Worm (Caenorhabditis elegans) whole organism, L4 larva: ENCODE measurements around the gene rib-1.

ENCODE experiments used
- F10B5.3 ChIP-seq: sonication (generic microtip); optimal IDR thresholded peaks from 2 replicates; lab custom pipeline; 2016; ENCODE audit warnings: mild to moderate bottlenecking, missing genetic modification characterization, missing compliant biosample characterization
- Y105C5A.15 ChIP-seq: fragments of 200-800 bp; sonication (Bioruptor generic); IDR thresholded peaks from 2 replicates; pipeline ENCODE4 v1.3.6; 2022; ENCODE audit warnings: missing genetic modification characterization, missing compliant biosample characterization
- Y48G9A.11 ChIP-seq: fragments of 200-800 bp; sonication (Bioruptor generic); IDR thresholded peaks from 2 replicates; pipeline ENCODE4 v1.3.6; 2022; ENCODE audit warnings: missing genetic modification reagents, missing genetic modification characterization, missing compliant biosample characterization
- Y5F2A.4 ChIP-seq: fragments of 200-800 bp; sonication (Bioruptor generic); optimal IDR thresholded peaks from 2 replicates; lab custom pipeline; 2018; ENCODE audit warnings: mild to moderate bottlenecking, missing genetic modification characterization, missing compliant biosample characterization
- Y75B8A.6 ChIP-seq: fragments of 200-800 bp; sonication (Bioruptor generic); IDR thresholded peaks from 2 replicates; pipeline ENCODE4 v1.3.6; 2022; ENCODE audit warnings: missing genetic modification reagents, missing genetic modification characterization, missing compliant biosample characterization
- aha-1 ChIP-seq: fragments of 150-350 bp; peaks from one replicate; lab custom pipeline; 2014; ENCODE audit warnings: missing biosample characterization, missing genetic modification characterization
- ama-1 ChIP-seq: fragments of 150-350 bp; optimal IDR thresholded peaks from 2 replicates; lab custom pipeline; 2014; ENCODE audit warnings: inconsistent platforms, mixed read lengths
- arid-1 ChIP-seq: fragments of 200-800 bp; sonication (Bioruptor generic); conservative IDR thresholded peaks from 2 replicates; pipeline ENCODE4 v1.3.6; 2022; ENCODE audit warnings: missing genetic modification reagents, missing genetic modification characterization, missing compliant biosample characterization
- attf-4 ChIP-seq: sonication (generic microtip); optimal IDR thresholded peaks from 3 replicates; lab custom pipeline; 2017; ENCODE audit warnings: missing biosample characterization, missing genetic modification characterization
- ceh-44 ChIP-seq: fragments of 200-800 bp; sonication (Bioruptor generic); IDR thresholded peaks from 2 replicates; pipeline ENCODE4 v1.3.6; 2022; ENCODE audit warnings: missing genetic modification reagents, missing genetic modification characterization, missing compliant biosample characterization
- ceh-62 ChIP-seq: sonication (generic microtip); optimal IDR thresholded peaks from 2 replicates; lab custom pipeline; 2017; ENCODE audit warnings: missing biosample characterization, missing genetic modification characterization
- ceh-82 ChIP-seq: sonication (generic microtip); optimal IDR thresholded peaks from 2 replicates; lab custom pipeline; 2017; ENCODE audit warnings: missing biosample characterization, missing genetic modification characterization
- daf-19 ChIP-seq: fragments of 200-800 bp; sonication (Bioruptor generic); conservative IDR thresholded peaks from 2 replicates; pipeline ENCODE4 v1.3.6; 2022; ENCODE audit warnings: missing genetic modification characterization, missing compliant biosample characterization
- duxl-1 ChIP-seq: sonication (generic microtip); optimal IDR thresholded peaks from 2 replicates; lab custom pipeline; 2016; ENCODE audit warnings: mild to moderate bottlenecking, missing genetic modification characterization, moderate library complexity, missing compliant biosample characterization; ENCODE audit not compliant: poor library complexity
- dve-1 ChIP-seq: sonication (generic microtip); optimal IDR thresholded peaks from 2 replicates; lab custom pipeline; 2017; ENCODE audit warnings: antibody characterized with exemption, mild to moderate bottlenecking, missing genetic modification characterization, missing compliant biosample characterization; ENCODE audit not compliant: insufficient read depth
- fos-1 ChIP-seq: fragments of 150-350 bp; optimal IDR thresholded peaks from 2 replicates; lab custom pipeline; 2014; ENCODE audit warnings: missing biosample characterization, missing genetic modification characterization
- gei-8 ChIP-seq: fragments of 200-800 bp; sonication (Bioruptor generic); optimal IDR thresholded peaks from 2 replicates; lab custom pipeline; 2018; ENCODE audit warnings: mild to moderate bottlenecking, missing genetic modification characterization, missing compliant biosample characterization
- hlh-11 ChIP-seq: fragments of 200-800 bp; sonication (Bioruptor generic); optimal IDR thresholded peaks from 2 replicates; lab custom pipeline; 2018; ENCODE audit warnings: mild to moderate bottlenecking, missing genetic modification characterization, missing compliant biosample characterization
- lim-7 ChIP-seq: fragments of 200-800 bp; sonication (Bioruptor generic); IDR thresholded peaks from 2 replicates; pipeline ENCODE4 v1.3.6; 2022; ENCODE audit warnings: missing genetic modification characterization, missing compliant biosample characterization
- lin-1 ChIP-seq: fragments of 200-800 bp; sonication (Bioruptor generic); IDR thresholded peaks from 2 replicates; pipeline ENCODE4 v1.3.6; 2022; ENCODE audit warnings: missing genetic modification reagents, missing genetic modification characterization, missing compliant biosample characterization
- lin-13 ChIP-seq: fragments of 150-350 bp; optimal IDR thresholded peaks from 2 replicates; lab custom pipeline; 2014; ENCODE audit warnings: missing biosample characterization, missing genetic modification reagents, missing genetic modification characterization
- lin-29 ChIP-seq: fragments of 200-800 bp; sonication (Bioruptor generic); IDR thresholded peaks from 2 replicates; pipeline ENCODE4 v1.3.6; 2022; ENCODE audit warnings: missing genetic modification reagents, missing genetic modification characterization, missing compliant biosample characterization
- lin-39 ChIP-seq: fragments of 150-350 bp; optimal IDR thresholded peaks from 2 replicates; lab custom pipeline; 2014; ENCODE audit warnings: missing biosample characterization, missing genetic modification reagents, missing genetic modification characterization
- madf-9 ChIP-seq: fragments of 200-800 bp; sonication (Bioruptor generic); conservative IDR thresholded peaks from 2 replicates; pipeline ENCODE4 v1.3.6; 2022; ENCODE audit warnings: missing genetic modification reagents, missing genetic modification characterization, missing compliant biosample characterization
- mdl-1 ChIP-seq, 2 experiments: fragments of 150-350 bp in 1 of 2; sonication (generic microtip) in 1 of 2; optimal IDR thresholded peaks; 2 replicates each; lab custom pipeline; 2014 to 2017; ENCODE audit warnings: missing biosample characterization in 2 of 2, missing genetic modification characterization in 2 of 2
- mdt-29 ChIP-seq: fragments of 200-800 bp; sonication (Bioruptor generic); IDR thresholded peaks from 2 replicates; pipeline ENCODE4 v1.3.6; 2022; ENCODE audit warnings: missing genetic modification reagents, missing genetic modification characterization, missing compliant biosample characterization
- mep-1 ChIP-seq: fragments of 150-350 bp; sonication (generic microtip); optimal IDR thresholded peaks from 3 replicates; lab custom pipeline; 2014; ENCODE audit warnings: missing biosample characterization, missing genetic modification characterization
- mes-2 ChIP-seq: sonication (generic microtip); optimal IDR thresholded peaks from 2 replicates; lab custom pipeline; 2016; ENCODE audit warnings: missing genotype, mild to moderate bottlenecking, missing genetic modification characterization, missing compliant biosample characterization; ENCODE audit not compliant: poor library complexity, severe bottlenecking
- mxl-2 ChIP-seq: fragments of 200-800 bp; sonication (Bioruptor generic); conservative IDR thresholded peaks from 2 replicates; pipeline ENCODE4 v1.3.6; 2022; ENCODE audit warnings: missing genetic modification reagents, missing genetic modification characterization, missing compliant biosample characterization
- nhr-111 ChIP-seq: fragments of 200-800 bp; sonication (Bioruptor generic); optimal IDR thresholded peaks from 2 replicates; lab custom pipeline; 2018; ENCODE audit warnings: mild to moderate bottlenecking, missing genetic modification characterization, missing compliant biosample characterization
- nhr-25 ChIP-seq: sonication (generic microtip); optimal IDR thresholded peaks from 2 replicates; lab custom pipeline; 2017; ENCODE audit warnings: missing genetic modification characterization, mild to moderate bottlenecking, missing compliant biosample characterization, antibody characterized with exemption, moderate library complexity, borderline replicate concordance; ENCODE audit not compliant: insufficient read depth
- nhr-28 ChIP-seq: fragments of 150-350 bp; optimal IDR thresholded peaks from 2 replicates; lab custom pipeline; 2014; ENCODE audit warnings: missing biosample characterization, missing genetic modification characterization
- nhr-41 ChIP-seq: fragments of 200-800 bp; sonication (Bioruptor generic); IDR thresholded peaks from 2 replicates; pipeline ENCODE4 v1.3.6; 2022; ENCODE audit warnings: missing genetic modification reagents, missing genetic modification characterization, missing compliant biosample characterization
- nhr-48 ChIP-seq: sonication (generic microtip); optimal IDR thresholded peaks from 2 replicates; lab custom pipeline; 2016; ENCODE audit warnings: mild to moderate bottlenecking, missing genetic modification characterization, missing compliant biosample characterization
- nhr-77 ChIP-seq: fragments of 150-350 bp; optimal IDR thresholded peaks from 2 replicates; lab custom pipeline; 2014; ENCODE audit warnings: missing biosample characterization, missing genetic modification characterization
- saeg-2 ChIP-seq: fragments of 200-800 bp; sonication (Bioruptor generic); IDR thresholded peaks from 2 replicates; pipeline ENCODE4 v1.3.6; 2022; ENCODE audit warnings: missing genetic modification reagents, missing genetic modification characterization, missing compliant biosample characterization
- snpc-4 ChIP-seq: fragments of 150-350 bp; optimal IDR thresholded peaks from 2 replicates; lab custom pipeline; 2014; ENCODE audit warnings: missing biosample characterization, missing genetic modification characterization
- spr-1 ChIP-seq: sonication (generic microtip); optimal IDR thresholded peaks from 2 replicates; lab custom pipeline; 2016; ENCODE audit warnings: mild to moderate bottlenecking, missing genetic modification characterization, missing compliant biosample characterization
- spr-3 ChIP-seq: fragments of 200-800 bp; sonication (Bioruptor generic); optimal IDR thresholded peaks from 2 replicates; lab custom pipeline; 2018; ENCODE audit warnings: mild to moderate bottlenecking, missing genetic modification characterization, missing compliant biosample characterization
- tag-97 ChIP-seq: fragments of 200-800 bp; sonication (Bioruptor generic); IDR thresholded peaks from 2 replicates; pipeline ENCODE4 v1.3.6; 2022; ENCODE audit warnings: missing genetic modification characterization, missing compliant biosample characterization
- tra-1 ChIP-seq: fragments of 200-800 bp; sonication (Bioruptor generic); IDR thresholded peaks from 2 replicates; pipeline ENCODE4 v1.3.6; 2022; ENCODE audit warnings: missing genetic modification reagents, missing genetic modification characterization, missing compliant biosample characterization
- unc-62 ChIP-seq, 3 experiments: fragments of 150-350 bp in 1 of 3; sonication (generic microtip); optimal IDR thresholded peaks in 2 of 3; peaks in 1 of 3; 1 replicate in 1 of 3; 2 replicates in 2 of 3; lab custom pipeline; 2014 to 2017; ENCODE audit warnings: missing biosample characterization in 3 of 3, missing genetic modification characterization in 3 of 3, missing genetic modification reagents in 3 of 3, missing genotype in 1 of 3
- zfp-2 ChIP-seq: sonication (generic microtip); optimal IDR thresholded peaks from 2 replicates; lab custom pipeline; 2016; ENCODE audit warnings: mild to moderate bottlenecking, missing genetic modification characterization, missing compliant biosample characterization
- ztf-11 ChIP-seq: fragments of 150-350 bp; optimal IDR thresholded peaks from 2 replicates; lab custom pipeline; 2014; ENCODE audit warnings: missing biosample characterization, missing genetic modification characterization
- ztf-7 ChIP-seq: fragments of 150-350 bp; optimal IDR thresholded peaks from 2 replicates; lab custom pipeline; 2014; ENCODE audit warnings: missing biosample characterization, missing genetic modification characterization

rib-1 gene

ce11 chrIV:11594191-11594673 is 15.6 kb downstream of the rib-1 start, which contains the start of gene mig-38 (continued):
- TF ChIP-seq lin-1 (GFP tag; lab: Robert Waterston, UW): no peak
- TF ChIP-seq ama-1 (lab: Kevin White, UChicago): peak; percentile 94
- no peak for TF ChIP-seq spr-3 (GFP tag; lab: Kevin White, UChicago)
- no peak for TF ChIP-seq lin-29 (GFP tag; lab: Robert Waterston, UW)
- no peak for TF ChIP-seq ceh-62 (tag; lab: Kevin White, UChicago)
- TF ChIP-seq madf-9 (GFP tag; lab: Robert Waterston, UW): no peak
- TF ChIP-seq daf-19 (GFP tag; lab: Robert Waterston, UW): 0 out of 2 replicates have a peak, but pooled peaks have one; percentile 69
- no peak for TF ChIP-seq fos-1 (tag; lab: Kevin White, UChicago)
- no peak for TF ChIP-seq tra-1 (GFP tag; lab: Robert Waterston, UW)
- peak; percentile 8 for TF ChIP-seq dve-1 (tag; lab: Kevin White, UChicago)
- no peak for TF ChIP-seq ztf-7 (tag; lab: Kevin White, UChicago)
- TF ChIP-seq saeg-2: no peak
- no peak for TF ChIP-seq F10B5.3 (tag; lab: Kevin White, UChicago)
- TF ChIP-seq lin-39 (tag; lab: Kevin White, UChicago): no peak
- no peak for TF ChIP-seq tag-97
- no peak for TF ChIP-seq Y48G9A.11 (GFP tag; lab: Robert Waterston, UW)
- no peak for TF ChIP-seq duxl-1 (tag; lab: Kevin White, UChicago)
- peak; percentile 68 to 71 for TF ChIP-seq mdl-1 (tag; optimal IDR thresholded peaks at IDR 0.05; lab: Kevin White, UChicago)
- TF ChIP-seq ceh-44 (GFP tag; lab: Robert Waterston, UW): no peak
- TF ChIP-seq Y105C5A.15 (GFP tag; lab: Robert Waterston, UW): 0 out of 2 replicates have a peak, but pooled peaks have one; percentile 63
- TF ChIP-seq arid-1 (GFP tag; lab: Robert Waterston, UW): peak; percentile 45
- TF ChIP-seq ceh-82 (tag; lab: Kevin White, UChicago): no peak
- no peak for TF ChIP-seq nhr-25
- TF ChIP-seq, all 104 proteins: peak for 37

ce11 chrIV:11597079-11597478 is 18.5 kb downstream of the rib-1 start:
- TF ChIP-seq nhr-48 (tag; lab: Kevin White, UChicago) (no peak), aha-1 (tag; lab: Kevin White, UChicago) (peak; percentile 92)

ce11 chrIV:11599717-11600116 is 21.1 kb downstream of the rib-1 start:
- TF ChIP-seq ama-1 (lab: Kevin White, UChicago) (no peak), zfp-2 (no peak), arid-1 (GFP tag; lab: Robert Waterston, UW) (no peak), attf-4 (no peak), nhr-41 (no peak), mep-1 (no peak), unc-62 (GFP tag; optimal IDR thresholded peaks at IDR 0.05 in 1 of 2; lab: Kevin White, UChicago) (peak in 1 of 2 experiments; percentile 98), unc-62 (tag; optimal IDR thresholded peaks at IDR 0.05; lab: Kevin White, UChicago) (no peak), nhr-111 (no peak)

- no peak for TF ChIP-seq snpc-4 (tag; lab: Kevin White, UChicago)
- TF ChIP-seq dve-1 (tag; lab: Kevin White, UChicago): peak; percentile 80
- no peak for TF ChIP-seq mdt-29 (GFP tag; lab: Robert Waterston, UW)
- peak; percentile 46 for TF ChIP-seq hlh-11
- TF ChIP-seq Y5F2A.4 (GFP tag; lab: Kevin White, UChicago): peak; percentile 6
- no peak for TF ChIP-seq mxl-2 (GFP tag; lab: Robert Waterston, UW)
- no peak for TF ChIP-seq lim-7
- no peak for TF ChIP-seq Y75B8A.6 (GFP tag; lab: Robert Waterston, UW)
- peak; percentile 35 for TF ChIP-seq nhr-48 (tag; lab: Kevin White, UChicago)
- TF ChIP-seq nhr-77: peak; percentile 7
- no peak for TF ChIP-seq nhr-41
- peak; percentile 86 for TF ChIP-seq mes-2 (tag; lab: Kevin White, UChicago)
- peak; percentile 54 for TF ChIP-seq spr-1
- TF ChIP-seq nhr-28 (tag; lab: Kevin White, UChicago): peak; percentile 31
- no peak for TF ChIP-seq ztf-11 (tag; lab: Kevin White, UChicago)
- TF ChIP-seq lin-13: peak; percentile 67
- TF ChIP-seq gei-8 (GFP tag; lab: Kevin White, UChicago): no peak
These were observed 23.3 kb downstream of the rib-1 start for ce11 chrIV:11601721-11602405.
